Worm (Caenorhabditis elegans): ENCODE data around the gene vpat-1.
A peak's percentile ranks its signal among the peaks of the same experiment; 100 is the strongest.

vpat-1 gene

ce11 chrX:992650-993403, 53.2 kb downstream of the vpat-1 start:
- TF ChIP-seq snpc-4 (tag; optimal IDR thresholded peaks at IDR 0.05) (peak; percentile 55), mdl-1 (tag; optimal IDR thresholded peaks at IDR 0.05) (peak; percentile 49), unc-62 (GFP tag; optimal IDR thresholded peaks at IDR 0.05) (no peak), lin-15B (tag; optimal IDR thresholded peaks at IDR 0.05) (no peak), eor-1 (tag; optimal IDR thresholded peaks at IDR 0.05) (no peak), sea-2 (GFP tag; optimal IDR thresholded peaks at IDR 0.05) (peak; percentile 32), zag-1 (tag; optimal IDR thresholded peaks at IDR 0.05) (peak; percentile 3), tbx-2 (tag; optimal IDR thresholded peaks at IDR 0.05) (peak; percentile 51), mml-1 (tag; optimal IDR thresholded peaks at IDR 0.05) (no peak), hmg-11 (tag; optimal IDR thresholded peaks at IDR 0.05) (peak; percentile 57), nhr-11 (tag; optimal IDR thresholded peaks at IDR 0.05) (no peak), elt-2 (tag; optimal IDR thresholded peaks at IDR 0.05) (no peak), pha-4 (tag; optimal IDR thresholded peaks at IDR 0.05) (no peak), nfya-1 (tag; optimal IDR thresholded peaks at IDR 0.05; ENCODE audit: insufficient read depth) (peak; percentile 62), nhr-76 (tag; optimal IDR thresholded peaks at IDR 0.05) (no peak), ceh-28 (tag; optimal IDR thresholded peaks at IDR 0.05) (peak; percentile 4), elt-1 (tag; optimal IDR thresholded peaks at IDR 0.05) (peak; percentile 27), fkh-10 (GFP tag; optimal IDR thresholded peaks at IDR 0.05) (peak; percentile 60), lin-39 (tag; optimal IDR thresholded peaks at IDR 0.05) (peak; percentile 15), jun-1 (tag; optimal IDR thresholded peaks at IDR 0.05) (no peak), pqm-1 (tag; optimal IDR thresholded peaks at IDR 0.05) (no peak)

- TF ChIP-seq nhr-237 (tag; optimal IDR thresholded peaks at IDR 0.05) (no peak), nhr-76 (tag; optimal IDR thresholded peaks at IDR 0.05) (no peak), lin-39 (tag; optimal IDR thresholded peaks at IDR 0.05) (no peak), ztf-4 (tag; optimal IDR thresholded peaks at IDR 0.05) (no peak), eor-1 (tag; optimal IDR thresholded peaks at IDR 0.05) (no peak), mdl-1 (tag; optimal IDR thresholded peaks at IDR 0.05) (no peak), ceh-9 (tag; optimal IDR thresholded peaks at IDR 0.05) (no peak), tbx-2 (tag; optimal IDR thresholded peaks at IDR 0.05) (no peak), ceh-28 (tag; optimal IDR thresholded peaks at IDR 0.05) (no peak), fos-1 (tag; optimal IDR thresholded peaks at IDR 0.05) (no peak), ama-1 (optimal IDR thresholded peaks at IDR 0.05) (no peak), sea-2 (GFP tag; optimal IDR thresholded peaks at IDR 0.05) (no peak), egl-27 (tag; optimal IDR thresholded peaks at IDR 0.05) (no peak), nhr-43 (tag; optimal IDR thresholded peaks at IDR 0.05; ENCODE audit: poor library complexity, severe bottlenecking) (no peak), ceh-16 (tag; optimal IDR thresholded peaks at IDR 0.05) (no peak), pha-4 (tag; optimal IDR thresholded peaks at IDR 0.05) (no peak), nhr-12 (tag; optimal IDR thresholded peaks at IDR 0.05) (no peak), skn-1 (tag; optimal IDR thresholded peaks at IDR 0.05) (no peak), daf-12 (tag; optimal IDR thresholded peaks at IDR 0.05) (no peak), pqm-1 (tag; optimal IDR thresholded peaks at IDR 0.05) (no peak)
Measured at ce11 chrX:991274-991673, 54.7 kb downstream of the vpat-1 start, which contains the start of the genes C09E10.3 and dgk-1. Gene C09E10.3, minus strand, starts transcription at chrX:991374. Gene dgk-1, minus strand, starts transcription at chrX:991456.

All from whole organism, L3 larva.